Fruit fly (Drosophila melanogaster): ENCODE measurements around the gene CG9948.

DNA sequence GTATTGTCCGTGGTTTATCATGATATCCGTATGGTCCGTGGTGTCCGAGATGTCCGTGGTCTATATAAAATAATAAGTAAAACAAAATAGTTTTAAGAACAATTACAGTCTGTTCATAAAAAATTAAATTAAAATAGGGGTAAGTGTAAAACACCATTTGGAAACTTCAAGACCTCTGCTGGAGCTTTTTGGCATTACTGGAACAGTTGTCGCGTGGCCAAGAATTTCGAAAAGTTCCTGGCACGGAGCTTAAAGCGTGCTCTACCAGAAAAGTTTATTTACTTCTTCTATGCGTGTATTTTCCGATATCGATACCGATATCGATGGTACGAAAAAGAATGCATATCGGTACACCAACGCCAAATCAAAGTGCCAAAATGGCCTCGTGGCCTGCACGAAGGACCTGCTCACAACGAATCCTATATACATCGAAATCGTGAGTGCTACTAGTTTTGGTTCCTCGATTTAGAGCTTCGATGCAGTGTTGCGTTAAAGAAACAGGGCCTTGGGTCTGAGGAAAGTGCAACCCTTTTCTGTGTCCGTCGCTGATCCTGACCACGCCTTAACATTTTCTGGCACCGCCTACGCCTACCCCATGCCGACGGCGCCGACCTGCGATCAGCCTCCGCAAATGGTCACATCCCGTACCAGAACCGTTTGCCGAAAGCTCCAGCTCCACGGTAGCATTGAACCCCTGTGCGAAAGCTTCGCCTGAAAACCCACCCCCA is 13.5 kb upstream of the CG9948 start:
- TF ChIP-seq CTCF (optimal IDR thresholded peaks at IDR 0.05) (peak in 1 of 2 experiments; percentile 31), CG8478 (optimal IDR thresholded peaks at IDR 0.05) (no peak)

Data from S2 (cell line).